Fruit fly (Drosophila melanogaster): ENCODE results near the gene CG13712.
A peak's percentile ranks its signal among the peaks of the same experiment; 100 is the strongest.

The CG13712 gene

DNA sequence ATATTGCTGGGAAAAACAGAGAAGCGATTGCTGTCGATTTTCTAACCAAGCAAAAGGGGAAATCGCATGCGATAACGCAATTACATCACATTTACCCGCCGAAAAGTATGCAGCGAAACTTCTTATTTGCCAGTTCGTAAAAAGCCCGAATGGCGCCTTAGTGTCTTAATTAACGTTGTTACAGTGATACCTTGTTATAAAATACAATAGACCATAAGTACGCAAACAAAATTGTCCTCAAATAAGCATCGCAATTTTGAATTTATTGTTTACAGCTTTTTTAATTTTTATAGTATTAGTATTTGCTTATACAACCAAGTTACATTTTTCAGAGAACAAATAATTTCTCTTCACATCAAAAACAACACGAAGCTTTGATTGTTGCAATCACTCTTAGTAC, 19.0 kb downstream of the CG13712 start (continued):
- no peak for TF ChIP-seq CG10462 (GFP tag; optimal IDR thresholded peaks at IDR 0.05)
- TF ChIP-seq CG34224 (GFP tag; IDR thresholded peaks at IDR 0.05; ENCODE audit: partially characterized antibody) = no peak
- TF ChIP-seq CG31388 (GFP tag; optimal IDR thresholded peaks at IDR 0.05) = no peak
- no peak for TF ChIP-seq fd3F (GFP tag; optimal IDR thresholded peaks at IDR 0.05)
- peak in 1 of 2 experiments; percentile 44 for TF ChIP-seq bsh (GFP tag; optimal IDR thresholded peaks at IDR 0.05)
- TF ChIP-seq Rfx (GFP tag; IDR thresholded peaks at IDR 0.05) = peak; percentile 58; the same call in 1 of the 2 replicates
- TF ChIP-seq Dek (tag; optimal IDR thresholded peaks at IDR 0.05) = no peak
- TF ChIP-seq CG2875 (GFP tag; optimal IDR thresholded peaks at IDR 0.05) = no peak
- 0 out of 3 replicates have a peak, but pooled peaks have one; percentile 31 for TF ChIP-seq ase (GFP tag; IDR thresholded peaks at IDR 0.05)
- TF ChIP-seq pnt (GFP tag; optimal IDR thresholded peaks at IDR 0.05) = no peak
- peak; percentile 93 for TF ChIP-seq CTCF (GFP tag; optimal IDR thresholded peaks at IDR 0.05)
- no peak for TF ChIP-seq zf30C (GFP tag; optimal IDR thresholded peaks at IDR 0.05)
- TF ChIP-seq sisA (GFP tag; IDR thresholded peaks at IDR 0.05) = peak; percentile 45
- peak; percentile 61 for TF ChIP-seq CG10366 (GFP tag; IDR thresholded peaks at IDR 0.05)
- TF ChIP-seq az2 (GFP tag; optimal IDR thresholded peaks at IDR 0.05) = peak; percentile 32
- peak; percentile 5 for TF ChIP-seq CG17568 (GFP tag; optimal IDR thresholded peaks at IDR 0.05)
- TF ChIP-seq NFAT (GFP tag; IDR thresholded peaks at IDR 0.05) = peak; percentile 57; the same call in 1 of the 2 replicates
- peak; percentile 35 for TF ChIP-seq CG18262 (tag; optimal IDR thresholded peaks at IDR 0.05)
- TF ChIP-seq Awh (GFP tag; IDR thresholded peaks at IDR 0.05) = peak; percentile 57; the same call in 1 of the 2 replicates
- no peak for TF ChIP-seq gce (GFP tag; IDR thresholded peaks at IDR 0.05)
- TF ChIP-seq CG10654 (GFP tag; optimal IDR thresholded peaks at IDR 0.05) = no peak
- TF ChIP-seq ara (GFP tag; IDR thresholded peaks at IDR 0.05) = no peak
- TF ChIP-seq CG7556 (GFP tag; optimal IDR thresholded peaks at IDR 0.05) = no peak
- TF ChIP-seq chif (GFP tag; optimal IDR thresholded peaks at IDR 0.05) = peak in 1 of 2 experiments; percentile 36
- TF ChIP-seq Aef1 (GFP tag; IDR thresholded peaks at IDR 0.05) = peak; percentile 51; the same call in 2 of the 3 replicates
- no peak for TF ChIP-seq D (optimal IDR thresholded peaks at IDR 0.05)
- TF ChIP-seq D (GFP tag; optimal IDR thresholded peaks at IDR 0.05) = no peak
- no peak for TF ChIP-seq ash1 (GFP tag; optimal IDR thresholded peaks at IDR 0.05)
- no peak for TF ChIP-seq sna (GFP tag; IDR thresholded peaks at IDR 0.05; ENCODE audit: partially characterized antibody)
- TF ChIP-seq run (tag; optimal IDR thresholded peaks at IDR 0.05) = no peak
- TF ChIP-seq corto (GFP tag; optimal IDR thresholded peaks at IDR 0.05) = no peak
- TF ChIP-seq fd96Cb (tag; optimal IDR thresholded peaks at IDR 0.05) = no peak
- TF ChIP-seq CG33557 (GFP tag; optimal IDR thresholded peaks at IDR 0.05) = no peak
- peak; percentile 31; the same call in 1 of the 2 replicates for TF ChIP-seq CG1024 (GFP tag; IDR thresholded peaks at IDR 0.05)
- TF ChIP-seq CG14667 (GFP tag; IDR thresholded peaks at IDR 0.05) = peak; percentile 29; the same call in 1 of the 2 replicates
- peak; percentile 47; the same call in 1 of the 2 replicates for TF ChIP-seq lmd (GFP tag; IDR thresholded peaks at IDR 0.05)
- no peak for TF ChIP-seq CG6854 (GFP tag; optimal IDR thresholded peaks at IDR 0.05)
- TF ChIP-seq Scr (GFP tag; IDR thresholded peaks at IDR 0.05; ENCODE audit: partially characterized antibody) = no peak
- no peak for TF ChIP-seq CG17186 (GFP tag; optimal IDR thresholded peaks at IDR 0.05)
- TF ChIP-seq caup (GFP tag; optimal IDR thresholded peaks at IDR 0.05; ENCODE audit: severe bottlenecking) = no peak
- TF ChIP-seq CG4617 (GFP tag; optimal IDR thresholded peaks at IDR 0.05; ENCODE audit: borderline replicate concordance) = no peak
- TF ChIP-seq sens-2 (GFP tag; IDR thresholded peaks at IDR 0.05) = no peak
- peak; percentile 2 for TF ChIP-seq CG8944 (GFP tag; optimal IDR thresholded peaks at IDR 0.05)
- peak; percentile 13 for TF ChIP-seq Chrac-16 (GFP tag; optimal IDR thresholded peaks at IDR 0.05)
- TF ChIP-seq dm (GFP tag; optimal IDR thresholded peaks at IDR 0.05) = no peak
- peak; percentile 1 for TF ChIP-seq chn (GFP tag; optimal IDR thresholded peaks at IDR 0.05)
- TF ChIP-seq CG10979 (tag; optimal IDR thresholded peaks at IDR 0.05) = no peak
- TF ChIP-seq grn (GFP tag; optimal IDR thresholded peaks at IDR 0.05) = no peak
- peak; percentile 60; the same call in 1 of the 2 replicates for TF ChIP-seq CG9932 (GFP tag; IDR thresholded peaks at IDR 0.05)
- TF ChIP-seq CG15073 (GFP tag; optimal IDR thresholded peaks at IDR 0.05) = no peak
- peak; percentile 42 for TF ChIP-seq PHDP (tag; optimal IDR thresholded peaks at IDR 0.05)

Data from whole organism, embryonic.